Worm (Caenorhabditis elegans) whole organism, early embryonic: Measurements from ENCODE around the gene rod-1.

Source experiments
- aly-1 ChIP-seq: sonication (generic microtip); optimal IDR thresholded peaks from 2 replicates; lab custom pipeline; 2016; ENCODE audit warnings: missing genetic modification characterization, missing compliant biosample characterization
- ama-1 ChIP-seq: fragments of 150-350 bp; optimal IDR thresholded peaks from 2 replicates; lab custom pipeline; 2014
- ceh-13 ChIP-seq: fragments of 200-800 bp; sonication (Bioruptor generic); optimal IDR thresholded peaks from 2 replicates; lab custom pipeline; 2018; ENCODE audit warnings: mild to moderate bottlenecking, missing genetic modification characterization, missing compliant biosample characterization
- ets-7 ChIP-seq: sonication (generic microtip); optimal IDR thresholded peaks from 2 replicates; lab custom pipeline; 2016; ENCODE audit warnings: missing genotype, missing genetic modification characterization, missing compliant biosample characterization
- flt-1 ChIP-seq: fragments of 200-800 bp; sonication (Bioruptor generic); IDR thresholded peaks from 2 replicates; pipeline ENCODE4 v1.3.6; 2022; ENCODE audit warnings: missing genetic modification characterization, missing compliant biosample characterization
- scrt-1 ChIP-seq: fragments of 200-800 bp; sonication (Bioruptor generic); IDR thresholded peaks from 2 replicates; pipeline ENCODE4 v1.3.6; 2022; ENCODE audit warnings: missing genetic modification characterization, missing compliant biosample characterization
- tbx-11 ChIP-seq: fragments of 200-800 bp; sonication (Bioruptor generic); IDR thresholded peaks from 2 replicates; pipeline ENCODE4 v1.3.6; 2022; ENCODE audit warnings: missing genetic modification characterization, missing compliant biosample characterization
- tra-4 ChIP-seq: sonication (generic microtip); optimal IDR thresholded peaks from 2 replicates; lab custom pipeline; 2017; ENCODE audit warnings: missing genetic modification characterization, missing compliant biosample characterization

DNA sequence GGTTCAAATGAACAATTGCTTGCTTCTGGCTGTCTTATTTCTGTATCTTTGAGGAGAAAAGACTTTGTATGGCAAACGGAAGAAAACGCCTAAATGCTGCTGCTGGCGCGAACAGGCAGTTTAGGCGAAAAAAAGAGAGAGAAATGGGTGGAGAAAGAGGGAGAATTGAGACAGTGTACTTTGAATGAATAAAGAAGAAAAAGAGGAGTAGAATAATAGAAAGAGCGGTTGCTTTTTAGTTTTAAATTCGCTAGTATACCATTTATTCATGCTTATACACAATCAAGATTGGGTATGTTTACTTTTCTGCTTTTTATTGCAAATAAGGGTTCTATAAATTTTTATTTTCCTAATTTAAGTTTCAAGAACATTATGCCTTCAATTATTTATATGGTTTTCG, 38.9 kb upstream of the rod-1 start:
- TF ChIP-seq flt-1 (GFP tag; lab: Robert Waterston, UW) (no peak), aly-1 (no peak), ceh-13 (GFP tag; lab: Kevin White, UChicago) (no peak), ama-1 (lab: Kevin White, UChicago) (no peak), tra-4 (tag; lab: Kevin White, UChicago) (no peak), ets-7 (no peak), tbx-11 (GFP tag; lab: Robert Waterston, UW) (no peak), scrt-1 (GFP tag; lab: Robert Waterston, UW) (no peak)
